In genomic region chr2L:3058772-3059623, dm6 we compare ENCODE assay signal across 1 fruit fly cellular context.
A peak's percentile ranks its signal among the peaks of the same experiment; 100 is the strongest.
TF ChIP-seq lines count a peak whose summit lies in the region.

No protein-coding gene starts in this region.

TF ChIP-seq in whole organism, embryonic, 481 proteins besides CTCF, POLR2A, EP300 and RAD21 (continued from another document):
- TF ChIP-seq B-H2 (GFP tag; optimal IDR thresholded peaks at IDR 0.05; lab: Kevin White, UChicago) = no peak
- no peak for TF ChIP-seq Dref (GFP tag; IDR thresholded peaks at IDR 0.05; lab: Robert Waterston, UW)
- TF ChIP-seq lov (optimal IDR thresholded peaks at IDR 0.05; lab: Kevin White, UChicago) = no peak
- TF ChIP-seq lov (GFP tag; IDR thresholded peaks at IDR 0.05; lab: Robert Waterston, UW) = no peak
- TF ChIP-seq CG15601 (tag; optimal IDR thresholded peaks at IDR 0.05; lab: Kevin White, UChicago) = no peak
- TF ChIP-seq Hr39 (optimal IDR thresholded peaks at IDR 0.05; lab: Kevin White, UChicago) = no peak
- TF ChIP-seq exex (tag; optimal IDR thresholded peaks at IDR 0.05; lab: Kevin White, UChicago) = no peak
- no peak for TF ChIP-seq nerfin-1 (tag; optimal IDR thresholded peaks at IDR 0.05; lab: Kevin White, UChicago)
- TF ChIP-seq row (GFP tag; IDR thresholded peaks at IDR 0.05; lab: Robert Waterston, UW) = peak; percentile 65
- no peak for TF ChIP-seq ham (GFP tag; IDR thresholded peaks at IDR 0.05; lab: Robert Waterston, UW)
- TF ChIP-seq CG17385 (GFP tag; optimal IDR thresholded peaks at IDR 0.05; lab: Kevin White, UChicago) = peak; percentile 49
- peak; percentile 40 for TF ChIP-seq mirr (GFP tag; optimal IDR thresholded peaks at IDR 0.05; lab: Kevin White, UChicago)
- no peak for TF ChIP-seq CG33557 (GFP tag; optimal IDR thresholded peaks at IDR 0.05; lab: Kevin White, UChicago)
- no peak for TF ChIP-seq CG6765 (GFP tag; optimal IDR thresholded peaks at IDR 0.05; lab: Kevin White, UChicago)
- no peak for TF ChIP-seq CG3995 (GFP tag; optimal IDR thresholded peaks at IDR 0.05; lab: Kevin White, UChicago)
- peak; percentile 6 for TF ChIP-seq caup (GFP tag; optimal IDR thresholded peaks at IDR 0.05; lab: Kevin White, UChicago; ENCODE audit: severe bottlenecking)
